Fruit fly (Drosophila melanogaster) whole organism, embryonic: ENCODE results near the gene Ctr9.
A peak's percentile ranks its signal among the peaks of the same experiment; 100 is the strongest.

Experiments used
- CG10147 ChIP-seq: fragments of 200-800 bp; sonication (Bioruptor generic); optimal IDR thresholded peaks from 2 replicates; lab custom pipeline; 2019; ENCODE audit warnings: missing biosample characterization, mild to moderate bottlenecking, missing genetic modification characterization, moderate library complexity
- CG1024 ChIP-seq: fragments of 200-800 bp; sonication (Bioruptor generic); IDR thresholded peaks from 2 replicates; pipeline ENCODE4 v1.3.6; 2022; ENCODE audit warnings: missing biosample characterization, missing genetic modification characterization
- CG10462 ChIP-seq: fragments of 200-800 bp; sonication (Bioruptor generic); optimal IDR thresholded peaks from 2 replicates; lab custom pipeline; 2016; ENCODE audit warnings: missing biosample characterization, missing genetic modification characterization
- CG12219 ChIP-seq: fragments of 200-800 bp; sonication (Bioruptor generic); optimal IDR thresholded peaks from 3 replicates; lab custom pipeline; 2018; ENCODE audit warnings: missing biosample characterization, mild to moderate bottlenecking, missing genetic modification characterization
- CG12942 ChIP-seq: fragments of 200-800 bp; sonication (Bioruptor generic); optimal IDR thresholded peaks from 3 replicates; lab custom pipeline; 2016; ENCODE audit warnings: missing biosample characterization, missing genetic modification characterization
- CG17328 ChIP-seq: fragments of 200-800 bp; sonication (Bioruptor generic); IDR thresholded peaks from 2 replicates; pipeline ENCODE4 v1.3.6; 2022; ENCODE audit warnings: missing biosample characterization, missing genetic modification characterization
- CG18764 ChIP-seq: fragments of 200-800 bp; sonication (Bioruptor generic); optimal IDR thresholded peaks from 3 replicates; lab custom pipeline; 2016; ENCODE audit warnings: missing biosample characterization, missing genetic modification characterization
- CG2120 ChIP-seq: fragments of 200-800 bp; sonication (Bioruptor generic); optimal IDR thresholded peaks from 3 replicates; lab custom pipeline; 2016; ENCODE audit warnings: missing biosample characterization, missing genetic modification characterization
- CG2129 ChIP-seq: fragments of 200-800 bp; sonication (Bioruptor generic); IDR thresholded peaks from 2 replicates; pipeline ENCODE4 v1.3.6; 2022; ENCODE audit warnings: missing biosample characterization, missing genetic modification characterization; ENCODE audit not compliant: partially characterized antibody
- CG32532 ChIP-seq: fragments of 200-800 bp; sonication (Bioruptor generic); IDR thresholded peaks from 2 replicates; pipeline ENCODE4 v1.3.6; 2022; ENCODE audit warnings: missing biosample characterization, missing genetic modification characterization
- CG4328 ChIP-seq: fragments of 200-800 bp; sonication (Bioruptor generic); optimal IDR thresholded peaks from 3 replicates; lab custom pipeline; 2017; ENCODE audit warnings: missing biosample characterization, missing genetic modification reagents, missing genetic modification characterization
- CG43689 ChIP-seq: fragments of 200-800 bp; sonication (Bioruptor generic); IDR thresholded peaks from 2 replicates; pipeline ENCODE4 v1.3.6; 2022; ENCODE audit warnings: missing biosample characterization, missing genetic modification characterization
- CG6272 ChIP-seq: fragments of 200-800 bp; sonication (Bioruptor generic); IDR thresholded peaks from 2 replicates; pipeline ENCODE4 v1.3.6; 2022; ENCODE audit warnings: missing biosample characterization, missing genetic modification characterization
- CG6765 ChIP-seq: fragments of 200-800 bp; sonication (Bioruptor generic); optimal IDR thresholded peaks from 3 replicates; lab custom pipeline; 2017; ENCODE audit warnings: missing biosample characterization, mild to moderate bottlenecking, missing genetic modification characterization
- CG7987 ChIP-seq: fragments of 200-800 bp; sonication (Bioruptor generic); optimal IDR thresholded peaks from 2 replicates; lab custom pipeline; 2018; ENCODE audit warnings: missing biosample characterization, mild to moderate bottlenecking, missing genetic modification characterization, moderate library complexity
- CG8388 ChIP-seq: fragments of 200-800 bp; sonication (Bioruptor generic); optimal IDR thresholded peaks from 2 replicates; lab custom pipeline; 2019; ENCODE audit warnings: missing biosample characterization, mild to moderate bottlenecking, missing genetic modification characterization, moderate library complexity
- CG9437 ChIP-seq: fragments of 200-800 bp; sonication (Bioruptor generic); optimal IDR thresholded peaks from 2 replicates; lab custom pipeline; 2018; ENCODE audit warnings: missing biosample characterization, mild to moderate bottlenecking, missing genetic modification characterization
- MBD-R2 ChIP-seq: fragments of 200-800 bp; sonication (Bioruptor generic); IDR thresholded peaks from 2 replicates; pipeline ENCODE4 v1.3.6; 2022; ENCODE audit warnings: missing biosample characterization, missing genetic modification characterization
- MESR4 ChIP-seq: fragments of 200-800 bp; sonication (Bioruptor generic); optimal IDR thresholded peaks from 2 replicates; lab custom pipeline; 2018; ENCODE audit warnings: missing biosample characterization, mild to moderate bottlenecking, missing genetic modification characterization, moderate library complexity
- Mad ChIP-seq: fragments of 200-800 bp; sonication (Bioruptor generic); optimal IDR thresholded peaks from 2 replicates; lab custom pipeline; 2016; ENCODE audit warnings: missing biosample characterization, missing genetic modification characterization
- Nf-YA ChIP-seq: fragments of 200-800 bp; sonication (Bioruptor generic); IDR thresholded peaks from 2 replicates; pipeline ENCODE4 v1.3.6; 2022; ENCODE audit warnings: missing biosample characterization, missing genetic modification characterization
- Opbp ChIP-seq: fragments of 200-800 bp; sonication (Bioruptor generic); IDR thresholded peaks from 3 replicates; pipeline ENCODE4 v1.3.6; 2022; ENCODE audit warnings: missing biosample characterization, missing genetic modification characterization; ENCODE audit not compliant: partially characterized antibody
- Ptx1 ChIP-seq: fragments of 200-800 bp; sonication (Bioruptor generic); IDR thresholded peaks from 2 replicates; pipeline ENCODE4 v1.3.6; 2022; ENCODE audit warnings: missing biosample characterization, missing genetic modification characterization
- ac ChIP-seq: fragments of 200-800 bp; sonication (Bioruptor generic); optimal IDR thresholded peaks from 3 replicates; lab custom pipeline; 2017; ENCODE audit warnings: missing biosample characterization, mild to moderate bottlenecking, missing genetic modification characterization
- bbx ChIP-seq: fragments of 200-800 bp; sonication (Bioruptor generic); IDR thresholded peaks from 2 replicates; pipeline ENCODE4 v1.3.6; 2022; ENCODE audit warnings: missing biosample characterization, missing genetic modification characterization; ENCODE audit not compliant: partially characterized antibody
- btn ChIP-seq: fragments of 200-800 bp; sonication (Bioruptor generic); optimal IDR thresholded peaks from 2 replicates; lab custom pipeline; 2016; ENCODE audit warnings: missing biosample characterization, missing genetic modification characterization
- chif ChIP-seq, 2 experiments: fragments of 200-800 bp; sonication (Bioruptor generic); optimal IDR thresholded peaks; 3 replicates each; lab custom pipeline; 2016; ENCODE audit warnings: missing biosample characterization in 2 of 2, missing genetic modification characterization in 2 of 2
- da ChIP-seq: fragments of 200-800 bp; sonication (Bioruptor generic); optimal IDR thresholded peaks from 2 replicates; lab custom pipeline; 2016; ENCODE audit warnings: missing biosample characterization, missing genetic modification characterization
- dati ChIP-seq: fragments of 200-800 bp; sonication (Bioruptor generic); IDR thresholded peaks from 2 replicates; pipeline ENCODE4 v1.3.6; 2022; ENCODE audit warnings: missing biosample characterization, missing genetic modification characterization
- fd102C ChIP-seq: fragments of 200-800 bp; sonication (Bioruptor generic); optimal IDR thresholded peaks from 2 replicates; lab custom pipeline; 2018; ENCODE audit warnings: missing biosample characterization, mild to moderate bottlenecking, missing genetic modification characterization, moderate library complexity
- fd3F ChIP-seq: fragments of 200-800 bp; sonication (Bioruptor generic); optimal IDR thresholded peaks from 2 replicates; lab custom pipeline; 2018; ENCODE audit warnings: missing biosample characterization, mild to moderate bottlenecking, missing genetic modification characterization, moderate library complexity
- gfzf ChIP-seq: fragments of 200-800 bp; sonication (Bioruptor generic); optimal IDR thresholded peaks from 2 replicates; lab custom pipeline; 2016; ENCODE audit warnings: missing biosample characterization, mild to moderate bottlenecking, missing genetic modification characterization, moderate library complexity
- grau ChIP-seq: fragments of 200-800 bp; optimal IDR thresholded peaks from 3 replicates; lab custom pipeline; 2019; ENCODE audit warnings: missing biosample characterization, mild to moderate bottlenecking, missing genetic modification characterization, moderate library complexity
- hb ChIP-seq: fragments of 200-800 bp; sonication (Bioruptor generic); IDR thresholded peaks from 3 replicates; pipeline ENCODE4 v1.3.6; 2022; ENCODE audit warnings: missing biosample characterization, missing genetic modification characterization; ENCODE audit not compliant: partially characterized antibody
- kay ChIP-seq: fragments of 200-800 bp; sonication (Bioruptor generic); optimal IDR thresholded peaks from 2 replicates; lab custom pipeline; 2016; ENCODE audit warnings: missing biosample characterization, missing genetic modification characterization
- knrl ChIP-seq: fragments of 200-800 bp; sonication (Bioruptor generic); IDR thresholded peaks from 3 replicates; pipeline ENCODE4 v1.3.6; 2022; ENCODE audit warnings: missing biosample characterization, missing genetic modification characterization; ENCODE audit not compliant: partially characterized antibody
- mam ChIP-seq: fragments of 200-800 bp; sonication (Bioruptor generic); optimal IDR thresholded peaks from 3 replicates; lab custom pipeline; 2016; ENCODE audit warnings: missing biosample characterization, missing genetic modification characterization
- nerfin-1 ChIP-seq: fragments of 200-800 bp; sonication (Bioruptor generic); optimal IDR thresholded peaks from 3 replicates; lab custom pipeline; 2019; ENCODE audit warnings: missing biosample characterization, mild to moderate bottlenecking, missing genetic modification characterization, moderate library complexity
- pfk ChIP-seq: fragments of 200-800 bp; sonication (Bioruptor generic); optimal IDR thresholded peaks from 2 replicates; lab custom pipeline; 2018; ENCODE audit warnings: missing biosample characterization, mild to moderate bottlenecking, missing genetic modification characterization, moderate library complexity
- pros ChIP-seq: fragments of 200-800 bp; sonication (Bioruptor generic); optimal IDR thresholded peaks from 3 replicates; lab custom pipeline; 2019; ENCODE audit warnings: missing biosample characterization, mild to moderate bottlenecking, missing genetic modification characterization, moderate library complexity
- sens ChIP-seq: fragments of 200-800 bp; sonication (Bioruptor generic); peaks from one replicate; lab custom pipeline; 2016; ENCODE audit warnings: missing biosample characterization, missing genetic modification characterization
- wdn ChIP-seq: fragments of 200-800 bp; sonication (Bioruptor generic); IDR thresholded peaks from 2 replicates; pipeline ENCODE4 v1.3.6; 2022; ENCODE audit warnings: missing biosample characterization, missing genetic modification characterization
- z ChIP-seq: fragments of 200-800 bp; sonication (Bioruptor generic); IDR thresholded peaks from 3 replicates; pipeline ENCODE4 v1.3.6; 2022; ENCODE audit warnings: missing biosample characterization, missing genetic modification characterization

Ctr9 gene

dm6 chr3L:1319097-1319725 is 12.2 kb downstream of the Ctr9 start (continued):
- TF ChIP-seq CG10147 (GFP tag; lab: Kevin White, UChicago) (peak; percentile 44), CG43689 (GFP tag; lab: Robert Waterston, UW) (peak; percentile 30; the same call in 1 of the 2 replicates), gfzf (GFP tag; lab: Kevin White, UChicago) (peak; percentile 2), chif (GFP tag; optimal IDR thresholded peaks at IDR 0.05; lab: Kevin White, UChicago) (peak; percentile 79 to 83), mam (GFP tag; lab: Kevin White, UChicago) (peak; percentile 51), CG2129 (GFP tag; lab: Robert Waterston, UW) (no peak), btn (GFP tag; lab: Kevin White, UChicago) (peak; percentile 63), ac (no peak), CG10462 (GFP tag; lab: Kevin White, UChicago) (peak; percentile 68), CG32532 (peak; percentile 67; the same call in 1 of the 2 replicates), bbx (no peak), Ptx1 (peak; percentile 79), kay (GFP tag; lab: Kevin White, UChicago) (peak; percentile 11), Mad (GFP tag; lab: Kevin White, UChicago) (peak; percentile 63), grau (tag; lab: Kevin White, UChicago) (peak; percentile 66), CG9437 (GFP tag; lab: Kevin White, UChicago) (peak; percentile 38), fd102C (no peak), dati (GFP tag; lab: Robert Waterston, UW) (0 out of 2 replicates have a peak, but pooled peaks have one; percentile 27), z (GFP tag; lab: Robert Waterston, UW) (0 out of 3 replicates have a peak, but pooled peaks have one; percentile 17), CG17328 (GFP tag; lab: Robert Waterston, UW) (peak; percentile 86), wdn (GFP tag; lab: Robert Waterston, UW) (no peak), CG12219 (GFP tag; lab: Kevin White, UChicago) (peak; percentile 76), Nf-YA (GFP tag; lab: Robert Waterston, UW) (peak; percentile 80), fd3F (GFP tag; lab: Kevin White, UChicago) (no peak), CG18764 (GFP tag; lab: Kevin White, UChicago) (peak; percentile 64), CG1024 (GFP tag; lab: Robert Waterston, UW) (peak; percentile 78), CG6765 (GFP tag; lab: Kevin White, UChicago) (no peak), hb (no peak), da (GFP tag; lab: Kevin White, UChicago) (peak; percentile 20), pfk (GFP tag; lab: Kevin White, UChicago) (no peak), pros (peak; percentile 18), CG6272 (GFP tag; lab: Robert Waterston, UW) (peak; percentile 66), MBD-R2 (no peak), CG2120 (GFP tag; lab: Kevin White, UChicago) (peak; percentile 16), Opbp (GFP tag; lab: Robert Waterston, UW) (no peak), nerfin-1 (tag; lab: Kevin White, UChicago) (peak; percentile 72), MESR4 (GFP tag; lab: Kevin White, UChicago) (no peak), CG4328 (GFP tag; lab: Kevin White, UChicago) (no peak), CG7987 (GFP tag; lab: Kevin White, UChicago) (peak; percentile 5), knrl (GFP tag; lab: Robert Waterston, UW) (no peak), CG12942 (peak; percentile 68), sens (GFP tag; lab: Kevin White, UChicago) (peak; percentile 98), CG8388 (peak; percentile 79)
